Worm (Caenorhabditis elegans): Measurements from ENCODE around the gene gst-31.
"Not testable (repeated sequence)": the region's sequence is repeated elsewhere in the genome, so short reads cannot be mapped to it uniquely, and the experiment has no call there.

gst-31 gene

DNA sequence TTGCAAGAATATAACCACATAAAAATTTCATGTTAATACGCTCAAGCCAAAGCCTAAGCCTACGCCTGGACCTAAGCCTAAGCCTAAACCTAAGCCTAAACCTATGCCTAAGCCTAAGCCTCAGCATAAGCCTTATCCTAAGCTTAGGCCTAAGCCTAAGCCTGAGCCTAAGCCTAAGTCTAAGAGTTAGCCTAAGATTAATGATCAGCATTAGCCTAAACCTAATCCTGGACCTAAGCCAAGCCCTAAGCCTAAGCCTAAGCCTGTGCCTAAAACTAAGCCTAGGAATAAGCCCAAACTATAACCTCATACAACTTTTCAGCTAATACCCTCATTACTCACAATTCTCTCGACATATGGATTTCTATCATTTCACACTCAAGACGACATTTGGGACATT, 16.4 kb downstream of the gst-31 start:
- peak; percentile 82 for TF ChIP-seq ceh-36 (tag; optimal IDR thresholded peaks at IDR 0.05)
- TF ChIP-seq tbx-37 (GFP tag; conservative IDR thresholded peaks at IDR 0.05) = no peak
- TF ChIP-seq flt-1 (GFP tag; IDR thresholded peaks at IDR 0.05) = no peak

DNA sequence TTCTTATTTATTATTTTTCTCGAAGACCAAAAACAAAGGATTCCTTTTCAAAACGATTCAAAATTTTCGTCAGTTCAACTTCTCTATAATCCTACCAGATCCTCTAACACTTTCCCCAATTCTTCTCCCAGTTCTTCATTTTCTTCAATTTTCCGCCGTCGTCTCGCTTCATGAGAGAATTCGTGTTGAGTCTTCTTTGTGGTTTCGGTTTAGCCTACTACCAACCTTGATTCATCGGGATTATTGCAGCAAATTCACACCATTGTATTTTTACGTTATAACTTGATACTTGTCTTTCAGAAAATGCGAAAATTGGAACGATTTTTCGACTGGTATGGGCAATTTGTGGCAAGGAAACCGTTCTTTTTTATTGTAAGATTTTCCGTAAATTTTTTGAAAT, 16.9 kb downstream of the gst-31 start, which contains the start of gene ptr-20:
TSS of gene ptr-20 (plus strand) at position 301 of the 400 bp plus-strand sequence.
- TF ChIP-seq ceh-13 (GFP tag; optimal IDR thresholded peaks at IDR 0.05) = no peak
- no peak for TF ChIP-seq hnd-1 (tag; optimal IDR thresholded peaks at IDR 0.05)
- no peak for TF ChIP-seq tbx-37 (GFP tag; conservative IDR thresholded peaks at IDR 0.05)
- no peak for TF ChIP-seq sea-1 (GFP tag; conservative IDR thresholded peaks at IDR 0.05)
- no peak for TF ChIP-seq ceh-36 (tag; optimal IDR thresholded peaks at IDR 0.05)
- no peak for TF ChIP-seq scrt-1 (GFP tag; IDR thresholded peaks at IDR 0.05)
- no peak for TF ChIP-seq tra-4 (tag; optimal IDR thresholded peaks at IDR 0.05)
- TF ChIP-seq hmg-4 (GFP tag; optimal IDR thresholded peaks at IDR 0.05) = no peak
- no peak for TF ChIP-seq flt-1 (GFP tag; IDR thresholded peaks at IDR 0.05)
- no peak for TF ChIP-seq ama-1 (optimal IDR thresholded peaks at IDR 0.05)
- TF ChIP-seq tbx-11 (GFP tag; IDR thresholded peaks at IDR 0.05) = no peak

DNA sequence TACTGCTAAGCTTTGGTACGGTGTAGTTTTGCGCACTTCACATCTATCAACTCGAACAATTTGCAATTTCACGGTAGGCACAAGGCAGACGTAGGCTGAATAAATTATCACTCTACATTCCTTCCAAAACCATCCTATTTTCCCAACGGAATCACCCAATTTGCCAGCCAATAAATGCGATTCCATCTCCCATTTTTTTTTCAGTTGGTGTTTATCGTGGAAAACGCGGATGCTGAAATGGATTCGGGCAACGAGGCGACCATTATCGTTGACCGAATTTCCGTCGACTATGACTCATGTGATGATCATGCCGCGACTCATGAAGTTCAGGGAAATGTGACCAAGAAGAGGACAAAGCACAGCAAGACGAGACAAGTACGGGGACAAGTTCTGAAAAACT, 26.3 kb downstream of the gst-31 start:
- TF ChIP-seq tbx-11 (GFP tag; IDR thresholded peaks at IDR 0.05) (no peak), B0310.2 (tag; optimal IDR thresholded peaks at IDR 0.05) (no peak), ceh-13 (GFP tag; optimal IDR thresholded peaks at IDR 0.05) (no peak), F13C5.2 (tag; optimal IDR thresholded peaks at IDR 0.05) (no peak), pes-1 (GFP tag; IDR thresholded peaks at IDR 0.05) (no peak), ets-7 (tag; optimal IDR thresholded peaks at IDR 0.05) (no peak), tbx-37 (GFP tag; conservative IDR thresholded peaks at IDR 0.05) (no peak), sea-1 (GFP tag; conservative IDR thresholded peaks at IDR 0.05) (no peak), tra-4 (tag; optimal IDR thresholded peaks at IDR 0.05) (no peak), hmg-4 (GFP tag; optimal IDR thresholded peaks at IDR 0.05) (no peak), ama-1 (optimal IDR thresholded peaks at IDR 0.05) (no peak), flt-1 (GFP tag; IDR thresholded peaks at IDR 0.05) (no peak), aly-1 (tag; optimal IDR thresholded peaks at IDR 0.05) (no peak)

ce11 chrII:15145594-15145993, 29.2 kb downstream of the gst-31 start, which contains the start of gene Y53F4B.27:
Gene Y53F4B.27 (plus strand): TSS chrII:15145894.
- TF ChIP-seq tbx-11 (GFP tag; IDR thresholded peaks at IDR 0.05) = no peak
- TF ChIP-seq tra-4 (tag; optimal IDR thresholded peaks at IDR 0.05) = no peak
- TF ChIP-seq ceh-36 (tag; optimal IDR thresholded peaks at IDR 0.05) = no peak
- no peak for TF ChIP-seq ama-1 (optimal IDR thresholded peaks at IDR 0.05)

DNA sequence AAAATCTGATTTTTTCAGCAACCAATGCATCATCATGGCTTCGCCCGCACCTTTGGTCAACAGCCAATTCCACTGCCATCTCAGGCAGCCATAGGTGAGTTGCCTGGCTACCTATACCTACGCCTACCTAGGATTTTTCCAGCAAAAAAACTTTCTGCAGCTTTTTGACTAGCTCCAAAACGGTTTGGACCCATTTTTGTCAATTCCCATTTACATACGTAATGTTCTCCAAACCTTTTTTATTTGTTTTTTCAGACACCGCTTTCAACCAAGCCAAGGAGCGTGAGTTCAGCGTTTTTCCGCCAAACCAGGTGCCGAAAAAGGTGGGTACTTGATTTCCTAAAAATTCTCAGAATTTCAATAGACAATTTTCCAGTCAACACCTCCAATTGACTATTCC, 31.0 kb downstream of the gst-31 start:
- TF ChIP-seq sea-1 (GFP tag; conservative IDR thresholded peaks at IDR 0.05) = no peak
- TF ChIP-seq hnd-1 (tag; optimal IDR thresholded peaks at IDR 0.05) = no peak
- TF ChIP-seq aly-1 (tag; optimal IDR thresholded peaks at IDR 0.05) = no peak
- TF ChIP-seq ets-7 (tag; optimal IDR thresholded peaks at IDR 0.05) = no peak
- TF ChIP-seq B0310.2 (tag; optimal IDR thresholded peaks at IDR 0.05) = no peak
- TF ChIP-seq tra-4 (tag; optimal IDR thresholded peaks at IDR 0.05) = no peak
- no peak for TF ChIP-seq scrt-1 (GFP tag; IDR thresholded peaks at IDR 0.05)
- no peak for TF ChIP-seq hmg-4 (GFP tag; optimal IDR thresholded peaks at IDR 0.05)
- TF ChIP-seq tbx-37 (GFP tag; conservative IDR thresholded peaks at IDR 0.05) = no peak

DNA sequence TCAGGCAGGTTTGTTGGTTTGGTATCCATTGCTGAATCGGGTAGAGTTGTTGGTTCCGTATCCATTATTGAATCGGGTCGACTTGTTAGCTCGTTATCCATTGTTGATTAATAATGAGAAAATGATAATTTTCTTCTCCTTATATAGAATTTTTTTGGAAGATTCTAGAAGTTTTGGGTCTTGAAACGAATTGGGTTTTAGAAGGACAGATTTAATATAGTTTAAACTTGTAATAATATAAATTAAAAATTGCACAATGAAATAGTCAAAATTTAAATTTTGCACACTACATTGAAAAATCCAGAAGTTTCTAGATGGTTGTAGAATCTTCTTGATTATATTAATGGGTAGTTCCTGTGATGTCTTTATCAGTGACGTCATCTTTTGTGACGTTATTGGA, 33.9 kb downstream of the gst-31 start, which contains the start of gene Y53F4B.26:
TSS of gene Y53F4B.26 (minus strand) at position 101 of the 400 bp plus-strand sequence.
- not testable (repeated sequence) for TF ChIP-seq sea-1 (GFP tag; conservative IDR thresholded peaks at IDR 0.05); F13C5.2 (tag; optimal IDR thresholded peaks at IDR 0.05); hnd-1 (tag; optimal IDR thresholded peaks at IDR 0.05)

DNA sequence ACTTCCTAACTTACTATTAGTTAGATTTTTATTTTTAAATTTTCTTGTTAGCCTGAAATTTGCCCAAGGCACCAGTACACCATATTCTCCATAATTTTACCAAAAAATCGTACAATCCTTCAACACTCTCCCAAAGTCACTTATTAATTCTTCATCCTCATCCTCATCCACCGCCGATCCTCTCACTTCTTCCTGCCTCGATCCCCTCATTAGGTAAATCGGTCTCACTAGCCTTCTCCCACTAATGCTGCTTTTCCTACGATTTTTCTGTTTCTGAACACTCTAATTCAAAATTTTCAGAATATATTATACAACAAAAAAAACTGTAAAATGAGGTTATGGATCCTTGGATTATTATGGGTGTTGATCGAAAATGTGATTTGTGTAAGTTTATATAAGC, 38.9 kb downstream of the gst-31 start, which contains the start of gene Y53F4B.25:
TSS of gene Y53F4B.25 (plus strand) at position 301 of the 400 bp plus-strand sequence.
- no peak for TF ChIP-seq F13C5.2 (tag; optimal IDR thresholded peaks at IDR 0.05)
- TF ChIP-seq sea-1 (GFP tag; conservative IDR thresholded peaks at IDR 0.05) = no peak
- no peak for TF ChIP-seq ceh-36 (tag; optimal IDR thresholded peaks at IDR 0.05)
- no peak for TF ChIP-seq tbx-11 (GFP tag; IDR thresholded peaks at IDR 0.05)
- TF ChIP-seq tra-4 (tag; optimal IDR thresholded peaks at IDR 0.05) = no peak
- TF ChIP-seq ama-1 (optimal IDR thresholded peaks at IDR 0.05) = no peak
- TF ChIP-seq ets-7 (tag; optimal IDR thresholded peaks at IDR 0.05) = no peak
- TF ChIP-seq B0310.2 (tag; optimal IDR thresholded peaks at IDR 0.05) = no peak
- TF ChIP-seq scrt-1 (GFP tag; IDR thresholded peaks at IDR 0.05) = no peak
- no peak for TF ChIP-seq hnd-1 (tag; optimal IDR thresholded peaks at IDR 0.05)
- no peak for TF ChIP-seq ceh-13 (GFP tag; optimal IDR thresholded peaks at IDR 0.05)
- TF ChIP-seq aly-1 (tag; optimal IDR thresholded peaks at IDR 0.05) = no peak
- TF ChIP-seq pes-1 (GFP tag; IDR thresholded peaks at IDR 0.05) = no peak
- TF ChIP-seq hmbx-1 (tag; optimal IDR thresholded peaks at IDR 0.05) = no peak
- no peak for TF ChIP-seq flt-1 (GFP tag; IDR thresholded peaks at IDR 0.05)
- no peak for TF ChIP-seq tbx-37 (GFP tag; conservative IDR thresholded peaks at IDR 0.05)
- no peak for TF ChIP-seq hmg-4 (GFP tag; optimal IDR thresholded peaks at IDR 0.05)

DNA sequence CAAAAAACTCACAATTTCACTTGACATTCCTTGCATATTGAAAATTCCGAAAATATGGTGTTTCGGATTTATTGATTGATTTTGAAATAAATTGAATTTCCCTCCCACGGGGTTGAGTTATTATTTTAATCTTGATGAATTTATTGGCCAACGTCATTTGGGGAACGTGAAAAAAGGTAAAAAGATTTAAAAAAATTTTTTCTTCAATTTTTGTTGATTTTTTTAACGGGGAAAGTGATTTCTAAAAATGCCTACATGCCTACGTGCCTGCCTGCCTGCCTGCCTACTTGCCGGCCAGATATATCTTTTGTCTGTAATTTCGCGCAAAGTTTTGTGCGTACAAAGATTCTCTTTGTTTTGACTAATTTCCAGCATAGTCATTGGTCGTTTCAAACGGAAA, 40.4 kb downstream of the gst-31 start, which contains the start of gene Y53F4B.24:
TSS of gene Y53F4B.24 (minus strand) at position 101 of the 400 bp plus-strand sequence.
- TF ChIP-seq ceh-36 (tag; optimal IDR thresholded peaks at IDR 0.05) = no peak
- no peak for TF ChIP-seq ets-7 (tag; optimal IDR thresholded peaks at IDR 0.05)
- TF ChIP-seq aly-1 (tag; optimal IDR thresholded peaks at IDR 0.05) = no peak
- no peak for TF ChIP-seq sea-1 (GFP tag; conservative IDR thresholded peaks at IDR 0.05)
- TF ChIP-seq scrt-1 (GFP tag; IDR thresholded peaks at IDR 0.05) = no peak
- no peak for TF ChIP-seq hnd-1 (tag; optimal IDR thresholded peaks at IDR 0.05)
- no peak for TF ChIP-seq tbx-37 (GFP tag; conservative IDR thresholded peaks at IDR 0.05)
- no peak for TF ChIP-seq hmg-4 (GFP tag; optimal IDR thresholded peaks at IDR 0.05)
- no peak for TF ChIP-seq F13C5.2 (tag; optimal IDR thresholded peaks at IDR 0.05)
- TF ChIP-seq flt-1 (GFP tag; IDR thresholded peaks at IDR 0.05) = no peak
- no peak for TF ChIP-seq tra-4 (tag; optimal IDR thresholded peaks at IDR 0.05)
- TF ChIP-seq hmbx-1 (tag; optimal IDR thresholded peaks at IDR 0.05) = no peak
- no peak for TF ChIP-seq ama-1 (optimal IDR thresholded peaks at IDR 0.05)
- no peak for TF ChIP-seq pes-1 (GFP tag; IDR thresholded peaks at IDR 0.05)
- no peak for TF ChIP-seq B0310.2 (tag; optimal IDR thresholded peaks at IDR 0.05)
- TF ChIP-seq ceh-13 (GFP tag; optimal IDR thresholded peaks at IDR 0.05) = no peak
- no peak for TF ChIP-seq tbx-11 (GFP tag; IDR thresholded peaks at IDR 0.05)
